Fruit fly (Drosophila melanogaster): ENCODE measurements around the gene Exo84.

The Exo84 gene

dm6 chr3R:26055214-26055632 lies 3.2 kb upstream of the Exo84 start, which contains the start of gene Cmpk (continued):
- TF ChIP-seq ap (GFP tag; IDR thresholded peaks at IDR 0.05) (no peak), ATbp (GFP tag; optimal IDR thresholded peaks at IDR 0.05) (peak; percentile 76), CG13775 (GFP tag; optimal IDR thresholded peaks at IDR 0.05) (peak; percentile 70), CG4854 (GFP tag; optimal IDR thresholded peaks at IDR 0.05) (peak; percentile 16), tap (tag; optimal IDR thresholded peaks at IDR 0.05) (peak; percentile 72), CG33557 (GFP tag; optimal IDR thresholded peaks at IDR 0.05) (peak; percentile 60), chn (GFP tag; optimal IDR thresholded peaks at IDR 0.05) (peak; percentile 14), CG15479 (GFP tag; optimal IDR thresholded peaks at IDR 0.05) (peak; percentile 36), eve (GFP tag; optimal IDR thresholded peaks at IDR 0.05) (no peak), nmo (GFP tag; optimal IDR thresholded peaks at IDR 0.05) (peak; percentile 43), Nf-YC (tag; optimal IDR thresholded peaks at IDR 0.05) (peak; percentile 57), CG4820 (GFP tag; optimal IDR thresholded peaks at IDR 0.05) (peak; percentile 34), gt (GFP tag; IDR thresholded peaks at IDR 0.05) (peak; percentile 54), CG12659 (GFP tag; optimal IDR thresholded peaks at IDR 0.05) (peak; percentile 90), Poxn (GFP tag; IDR thresholded peaks at IDR 0.05) (no peak), prd (optimal IDR thresholded peaks at IDR 0.05) (no peak), prd (GFP tag; IDR thresholded peaks at IDR 0.05) (peak; percentile 44; the same call in 2 of the 3 replicates), CTCF (GFP tag; optimal IDR thresholded peaks at IDR 0.05) (peak; percentile 55), aop (GFP tag; IDR thresholded peaks at IDR 0.05) (peak; percentile 85; the same call in 1 of the 2 replicates), gcm (GFP tag; optimal IDR thresholded peaks at IDR 0.05) (peak; percentile 67), D19B (GFP tag; optimal IDR thresholded peaks at IDR 0.05) (peak; percentile 21), Xbp1 (GFP tag; optimal IDR thresholded peaks at IDR 0.05) (peak; percentile 71), CG4424 (GFP tag; optimal IDR thresholded peaks at IDR 0.05) (peak; percentile 61), maf-S (GFP tag; optimal IDR thresholded peaks at IDR 0.05) (peak; percentile 26), CG17359 (tag; optimal IDR thresholded peaks at IDR 0.05) (peak; percentile 64), CG34224 (GFP tag; IDR thresholded peaks at IDR 0.05; ENCODE audit: partially characterized antibody) (peak; percentile 40; the same call in 1 of the 3 replicates), CG2202 (tag; optimal IDR thresholded peaks at IDR 0.05) (peak; percentile 47), CG7372 (GFP tag; IDR thresholded peaks at IDR 0.05) (peak; percentile 29; the same call in 1 of the 2 replicates), CG8388 (GFP tag; optimal IDR thresholded peaks at IDR 0.05) (peak; percentile 41), E2f1 (GFP tag; IDR thresholded peaks at IDR 0.05) (peak; percentile 70), unc-4 (GFP tag; IDR thresholded peaks at IDR 0.05; ENCODE audit: partially characterized antibody) (peak; percentile 55), Ptx1 (GFP tag; IDR thresholded peaks at IDR 0.05) (0 out of 2 replicates have a peak, but pooled peaks have one; percentile 34), pfk (GFP tag; optimal IDR thresholded peaks at IDR 0.05) (peak; percentile 65), B-H1 (GFP tag; IDR thresholded peaks at IDR 0.05) (no peak; the same call in 2 of the 3 replicates), Sox100B (GFP tag; optimal IDR thresholded peaks at IDR 0.05) (peak; percentile 69), CG6175 (GFP tag; IDR thresholded peaks at IDR 0.05) (no peak), otp (GFP tag; IDR thresholded peaks at IDR 0.05) (peak; percentile 26; the same call in 1 of the 3 replicates), CG9609 (GFP tag; optimal IDR thresholded peaks at IDR 0.05) (no peak), trh (GFP tag; optimal IDR thresholded peaks at IDR 0.05) (no peak), CG30431 (GFP tag; optimal IDR thresholded peaks at IDR 0.05) (peak; percentile 64), abd-A (tag; optimal IDR thresholded peaks at IDR 0.05) (no peak), Scr (GFP tag; IDR thresholded peaks at IDR 0.05; ENCODE audit: partially characterized antibody) (peak; percentile 44; the same call in 1 of the 2 replicates), exex (tag; optimal IDR thresholded peaks at IDR 0.05) (peak; percentile 37), CG6683 (GFP tag; optimal IDR thresholded peaks at IDR 0.05) (peak; percentile 68), CG7928 (GFP tag; optimal IDR thresholded peaks at IDR 0.05) (peak; percentile 30), CG17186 (GFP tag; optimal IDR thresholded peaks at IDR 0.05) (peak; percentile 63), lab (GFP tag; optimal IDR thresholded peaks at IDR 0.05) (peak; percentile 92), z (GFP tag; IDR thresholded peaks at IDR 0.05) (0 out of 3 replicates have a peak, but pooled peaks have one; percentile 29), fd102C (GFP tag; optimal IDR thresholded peaks at IDR 0.05) (peak; percentile 53), CG9437 (GFP tag; optimal IDR thresholded peaks at IDR 0.05) (peak; percentile 97)

Measured in whole organism, embryonic.